Fruit fly (Drosophila melanogaster): Measurements from ENCODE around the gene Ocho.
A peak's percentile ranks its signal among the peaks of the same experiment; 100 is the strongest.

The Ocho gene

DNA sequence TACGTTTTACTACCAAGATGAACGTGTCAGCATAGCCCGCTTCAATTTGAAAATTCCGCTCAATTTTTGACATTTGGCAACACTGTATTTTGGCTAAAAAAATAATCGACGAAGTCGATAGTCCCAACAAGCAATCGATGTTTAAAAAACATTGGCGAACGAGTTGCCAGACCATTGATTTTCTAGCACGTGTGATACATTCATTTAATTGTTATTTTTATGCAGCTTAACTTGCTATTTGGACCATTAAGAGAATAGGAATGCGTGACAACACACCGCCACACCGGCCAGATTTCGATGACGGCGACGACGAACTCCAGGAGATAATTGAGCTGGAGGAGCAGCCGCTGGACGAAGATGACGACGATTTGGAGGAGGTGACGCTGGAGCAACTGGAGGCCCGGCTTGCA is 8.0 kb downstream of the Ocho start, which contains the start of gene CG5114 (continued):
- TF ChIP-seq hb (GFP tag; IDR thresholded peaks at IDR 0.05; ENCODE audit: partially characterized antibody), result peak; percentile 87; the same call in 2 of the 3 replicates
- peak; percentile 37 for TF ChIP-seq Nf-YC (tag; optimal IDR thresholded peaks at IDR 0.05)
- TF ChIP-seq fru (optimal IDR thresholded peaks at IDR 0.05), result no peak
- TF ChIP-seq mirr (GFP tag; optimal IDR thresholded peaks at IDR 0.05), result peak; percentile 29
- TF ChIP-seq CG9932 (GFP tag; IDR thresholded peaks at IDR 0.05), result no peak
- no peak for TF ChIP-seq Lim3 (GFP tag; IDR thresholded peaks at IDR 0.05)
- TF ChIP-seq CG11560 (tag; IDR thresholded peaks at IDR 0.05), result no peak
- TF ChIP-seq CG12942 (GFP tag; optimal IDR thresholded peaks at IDR 0.05), result no peak
- peak; percentile 46 for TF ChIP-seq CG10979 (tag; optimal IDR thresholded peaks at IDR 0.05)
- peak; percentile 46 for TF ChIP-seq ftz-f1 (GFP tag; optimal IDR thresholded peaks at IDR 0.05)
- TF ChIP-seq CG16815 (GFP tag; optimal IDR thresholded peaks at IDR 0.05), result no peak
- peak; percentile 1 for TF ChIP-seq dmrt11E (tag; optimal IDR thresholded peaks at IDR 0.05)
- peak; percentile 33 for TF ChIP-seq CG12155 (GFP tag; optimal IDR thresholded peaks at IDR 0.05)
- TF ChIP-seq B-H2 (GFP tag; optimal IDR thresholded peaks at IDR 0.05), result peak; percentile 84
- peak; percentile 68 for TF ChIP-seq phol (tag; optimal IDR thresholded peaks at IDR 0.05)
- TF ChIP-seq fd102C (GFP tag; optimal IDR thresholded peaks at IDR 0.05), result no peak
- no peak for TF ChIP-seq cas (GFP tag; IDR thresholded peaks at IDR 0.05)
- TF ChIP-seq gsb (GFP tag; IDR thresholded peaks at IDR 0.05), result no peak
- TF ChIP-seq al (GFP tag; IDR thresholded peaks at IDR 0.05), result peak; percentile 17; the same call in 1 of the 2 replicates
- TF ChIP-seq Dad (GFP tag; optimal IDR thresholded peaks at IDR 0.05), result peak; percentile 37
- TF ChIP-seq CG4730 (GFP tag; IDR thresholded peaks at IDR 0.05), result no peak
- TF ChIP-seq Sox102F (GFP tag; optimal IDR thresholded peaks at IDR 0.05), result peak; percentile 14
- TF ChIP-seq CG6654 (GFP tag; optimal IDR thresholded peaks at IDR 0.05), result no peak
- peak; percentile 66 for TF ChIP-seq ERR (GFP tag; optimal IDR thresholded peaks at IDR 0.05)
- no peak for TF ChIP-seq Dek (tag; optimal IDR thresholded peaks at IDR 0.05)
- no peak for TF ChIP-seq nau (GFP tag; optimal IDR thresholded peaks at IDR 0.05)
- no peak for TF ChIP-seq CG33557 (GFP tag; optimal IDR thresholded peaks at IDR 0.05)
- TF ChIP-seq dm (GFP tag; optimal IDR thresholded peaks at IDR 0.05), result peak; percentile 99
- TF ChIP-seq NFAT (GFP tag; IDR thresholded peaks at IDR 0.05), result peak; percentile 57; the same call in 1 of the 2 replicates
- no peak for TF ChIP-seq dmrt99B (tag; optimal IDR thresholded peaks at IDR 0.05)
- peak; percentile 56 for TF ChIP-seq CG1792 (GFP tag; optimal IDR thresholded peaks at IDR 0.05)
- TF ChIP-seq ato (GFP tag; IDR thresholded peaks at IDR 0.05; ENCODE audit: partially characterized antibody), result peak; percentile 76
- no peak for TF ChIP-seq HLHmδ (GFP tag; optimal IDR thresholded peaks at IDR 0.05)
- no peak for TF ChIP-seq CG1832 (GFP tag; optimal IDR thresholded peaks at IDR 0.05)
- TF ChIP-seq Bgb (GFP tag; IDR thresholded peaks at IDR 0.05; ENCODE audit: partially characterized antibody), result peak; percentile 94
- TF ChIP-seq Rfx (GFP tag; IDR thresholded peaks at IDR 0.05), result peak; percentile 78
- TF ChIP-seq CG6689 (GFP tag; IDR thresholded peaks at IDR 0.05), result no peak
- TF ChIP-seq nerfin-1 (tag; optimal IDR thresholded peaks at IDR 0.05), result peak; percentile 25
- TF ChIP-seq Xbp1 (GFP tag; optimal IDR thresholded peaks at IDR 0.05), result peak; percentile 62
- peak; percentile 82 for TF ChIP-seq CG7963 (GFP tag; IDR thresholded peaks at IDR 0.05; ENCODE audit: partially characterized antibody)
- no peak for TF ChIP-seq crc (GFP tag; optimal IDR thresholded peaks at IDR 0.05)
- no peak for TF ChIP-seq dimm (GFP tag; IDR thresholded peaks at IDR 0.05)
- no peak for TF ChIP-seq CG14667 (GFP tag; IDR thresholded peaks at IDR 0.05)
- no peak for TF ChIP-seq Vsx1 (GFP tag; optimal IDR thresholded peaks at IDR 0.05)
- no peak for TF ChIP-seq CG10274 (GFP tag; optimal IDR thresholded peaks at IDR 0.05)
- TF ChIP-seq inv (GFP tag; IDR thresholded peaks at IDR 0.05; ENCODE audit: partially characterized antibody), result peak; percentile 84
- no peak for TF ChIP-seq MTF-1 (GFP tag; optimal IDR thresholded peaks at IDR 0.05; ENCODE audit: borderline replicate concordance)
- TF ChIP-seq ind (GFP tag; optimal IDR thresholded peaks at IDR 0.05), result peak; percentile 36
- TF ChIP-seq Scr (GFP tag; IDR thresholded peaks at IDR 0.05; ENCODE audit: partially characterized antibody), result peak; percentile 88
- no peak for TF ChIP-seq chn (GFP tag; optimal IDR thresholded peaks at IDR 0.05)
- no peak for TF ChIP-seq CG4707 (GFP tag; optimal IDR thresholded peaks at IDR 0.05)
